Fruit fly (Drosophila melanogaster) Kc167 (cell line): ENCODE data around the gene CG16779.

Experiments used
- Myc ChIP-seq: fragments of >200 bp; optimal IDR thresholded peaks from 2 replicates; lab custom pipeline; 2017; ENCODE audit warnings: missing external identifiers
- h ChIP-seq: fragments of >200 bp; optimal IDR thresholded peaks from 3 replicates; lab custom pipeline; 2018; ENCODE audit warnings: missing external identifiers
- psq ChIP-seq: fragments of >200 bp; optimal IDR thresholded peaks from 2 replicates; lab custom pipeline; 2017; ENCODE audit warnings: missing external identifiers

DNA sequence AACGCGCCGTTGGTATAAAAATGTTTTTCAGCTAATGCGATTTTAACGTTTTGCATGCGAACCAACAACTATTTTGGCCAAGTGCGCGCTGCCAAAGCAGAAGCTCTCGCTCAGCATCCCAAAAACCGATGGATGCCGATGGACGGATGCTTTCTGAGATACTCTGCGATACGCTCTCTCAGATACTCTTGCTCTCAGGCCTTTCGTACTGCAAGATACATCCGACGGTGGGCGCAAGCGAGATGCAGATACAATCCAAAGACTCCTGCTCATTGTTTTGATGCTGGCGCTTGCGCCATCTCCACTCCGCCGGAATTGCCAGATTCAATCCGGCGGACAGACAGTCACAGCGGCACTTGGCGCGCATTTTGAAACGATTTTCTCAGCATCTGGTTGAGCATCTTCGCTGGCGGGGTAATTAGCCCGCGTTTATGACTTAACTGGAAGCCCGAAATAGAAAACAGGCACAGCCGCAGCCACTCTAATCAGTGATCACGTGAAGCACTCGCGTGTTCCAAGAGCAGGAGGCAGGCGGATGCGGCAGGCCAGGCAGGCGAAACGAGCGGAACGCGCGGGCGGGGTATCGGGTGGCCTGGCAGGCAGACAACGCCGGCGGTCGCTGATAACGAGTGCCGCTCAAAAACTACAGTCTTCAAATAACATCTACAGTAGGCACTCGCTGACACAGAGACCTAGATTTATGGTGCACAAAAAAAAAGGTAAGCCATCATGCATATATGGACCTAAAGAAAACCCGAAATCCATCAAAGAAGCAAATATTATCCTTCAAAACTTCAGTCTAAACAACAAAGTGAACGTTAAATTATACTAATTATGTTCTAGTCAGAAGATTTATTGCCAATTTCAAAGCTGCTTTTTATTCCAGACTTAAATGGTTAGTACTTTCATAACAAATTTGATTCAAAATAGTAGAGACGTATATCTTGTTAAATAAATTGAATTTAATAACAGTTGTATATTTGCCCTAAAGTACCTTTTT, at the start of gene CG16779:
- TF ChIP-seq Myc (lab: Kevin White, UChicago) (no peak), psq (no peak), h (lab: Kevin White, UChicago) (no peak)
